Worm (Caenorhabditis elegans): Measurements from ENCODE around the gene rabr-3.

DNA sequence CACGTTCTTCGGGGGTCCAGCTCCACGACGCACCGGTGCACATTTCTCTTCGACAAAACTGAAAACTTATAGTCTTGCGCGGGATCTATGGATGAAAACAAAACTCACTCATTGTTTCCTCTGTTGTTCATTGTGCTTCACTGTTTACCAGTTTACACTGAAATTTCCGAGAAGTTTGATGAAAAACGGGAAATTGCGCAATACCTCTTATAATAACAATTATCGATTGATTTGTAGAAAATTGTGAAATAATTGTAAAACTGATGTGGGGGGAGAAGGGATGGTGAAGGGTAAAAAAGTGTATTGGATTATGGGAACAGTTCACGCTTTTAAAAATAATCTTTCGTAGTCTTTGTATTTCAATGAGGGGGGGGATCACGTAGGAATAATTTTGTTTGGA, 34.0 kb downstream of the rabr-3 start:
- no peak for TF ChIP-seq akir-1 (GFP tag; optimal IDR thresholded peaks at IDR 0.05)
- TF ChIP-seq F23B12.7 (tag; optimal IDR thresholded peaks at IDR 0.05; ENCODE audit: insufficient read depth), result no peak
- no peak for TF ChIP-seq unc-62 (GFP tag; optimal IDR thresholded peaks at IDR 0.05)
- no peak for TF ChIP-seq die-1 (tag; optimal IDR thresholded peaks at IDR 0.05)
- TF ChIP-seq dpl-1 (GFP tag; optimal IDR thresholded peaks at IDR 0.05), result no peak
- no peak for TF ChIP-seq snpc-1.3 (tag; optimal IDR thresholded peaks at IDR 0.05; ENCODE audit: insufficient read depth)
- no peak for TF ChIP-seq F55B11.4 (tag; optimal IDR thresholded peaks at IDR 0.05; ENCODE audit: borderline replicate concordance, insufficient read depth)
- TF ChIP-seq xnd-1 (tag; optimal IDR thresholded peaks at IDR 0.05), result no peak

Measured in whole organism, young adult.